Fruit fly (Drosophila melanogaster): Measurements from ENCODE around the gene CG32264.

DNA sequence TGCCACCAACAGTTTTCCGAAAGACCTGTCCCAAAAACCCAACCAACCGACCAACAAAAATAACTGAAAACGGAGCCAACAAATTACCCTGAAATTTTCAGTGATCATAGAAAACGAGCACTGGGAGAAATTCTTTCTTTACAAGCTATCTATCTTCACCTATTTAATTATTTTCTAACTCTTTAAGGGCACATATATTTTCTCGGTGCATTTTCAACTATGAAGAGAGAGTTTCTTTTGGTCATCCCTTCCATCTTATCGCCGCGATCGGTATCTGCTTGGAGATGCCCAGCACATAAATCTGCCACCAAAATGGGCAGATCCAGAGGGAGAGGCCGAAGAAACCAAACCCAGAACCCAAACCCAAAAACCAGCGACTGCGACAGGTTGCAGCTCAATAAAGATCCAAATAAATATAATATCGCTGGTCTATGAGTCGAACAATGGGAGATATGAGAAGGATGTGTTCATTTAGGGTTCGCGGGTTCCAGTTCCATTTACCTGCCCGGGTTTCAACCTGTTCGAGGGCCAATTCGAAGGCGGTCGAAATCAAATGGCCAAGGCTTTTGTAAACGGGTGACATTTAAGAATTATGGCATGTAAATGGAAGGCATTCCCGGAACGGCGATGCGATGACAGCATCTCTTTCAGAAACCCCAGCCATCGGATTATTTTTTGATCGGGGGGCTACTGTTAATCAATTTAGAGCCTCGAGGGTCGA lies 36.9 kb upstream of the CG32264 start:
- TF ChIP-seq h (optimal IDR thresholded peaks at IDR 0.05) (no peak), Myc (optimal IDR thresholded peaks at IDR 0.05) (no peak), ttk (optimal IDR thresholded peaks at IDR 0.05) (no peak)

Measured in Kc167 (cell line).